Worm (Caenorhabditis elegans) whole organism, L3 larva: ENCODE data around the gene F59A6.2.

Source experiments
- ZK546.5 ChIP-seq: sonication (generic microtip); optimal IDR thresholded peaks from 2 replicates; lab custom pipeline; 2017; ENCODE audit warnings: missing biosample characterization, missing genetic modification characterization
- elt-1 ChIP-seq: fragments of 150-350 bp; optimal IDR thresholded peaks from 2 replicates; lab custom pipeline; 2014; ENCODE audit warnings: missing biosample characterization, missing genetic modification characterization
- elt-3 ChIP-seq, 3 experiments: fragments of 150-350 bp in 1 of 3; sonication (generic microtip) in 2 of 3; optimal IDR thresholded peaks; 2 replicates in 2 of 3; 4 replicates in 1 of 3; lab custom pipeline; 2014 to 2017; ENCODE audit warnings: missing biosample characterization in 3 of 3, missing genetic modification characterization in 3 of 3
- fkh-10 ChIP-seq: sonication (generic microtip); optimal IDR thresholded peaks from 2 replicates; lab custom pipeline; 2017; ENCODE audit warnings: missing biosample characterization, missing genetic modification reagents, missing genetic modification characterization
- fos-1 ChIP-seq: fragments of 150-350 bp; optimal IDR thresholded peaks from 2 replicates; lab custom pipeline; 2014; ENCODE audit warnings: missing biosample characterization, missing genetic modification characterization
- nhr-11 ChIP-seq: fragments of 150-350 bp; optimal IDR thresholded peaks from 2 replicates; lab custom pipeline; 2014; ENCODE audit warnings: missing biosample characterization, missing genetic modification characterization
- tbx-2 ChIP-seq: sonication (generic microtip); optimal IDR thresholded peaks from 2 replicates; lab custom pipeline; 2016; ENCODE audit warnings: mild to moderate bottlenecking, missing genetic modification characterization, missing compliant biosample characterization
- unc-39 ChIP-seq: sonication (generic microtip); optimal IDR thresholded peaks from 4 replicates; lab custom pipeline; 2017; ENCODE audit warnings: missing biosample characterization, missing genetic modification characterization
- ztf-4 ChIP-seq: fragments of 150-350 bp; optimal IDR thresholded peaks from 2 replicates; lab custom pipeline; 2014; ENCODE audit warnings: missing biosample characterization, missing genetic modification characterization

- TF ChIP-seq nhr-11 (tag; lab: Kevin White, UChicago) (no peak), unc-39 (no peak), elt-1 (tag; lab: Kevin White, UChicago) (no peak), fos-1 (tag; lab: Kevin White, UChicago) (no peak), fkh-10 (GFP tag; lab: Kevin White, UChicago) (no peak), tbx-2 (tag; lab: Kevin White, UChicago) (no peak), elt-3 (tag; optimal IDR thresholded peaks at IDR 0.05; lab: Kevin White, UChicago) (no peak), ZK546.5 (tag; lab: Kevin White, UChicago) (no peak), ztf-4 (no peak)
These were observed 19.6 kb upstream of the F59A6.2 start, which contains the start of gene rnh-1.0 for ce11 chrII:4994939-4995338.
